Worm (Caenorhabditis elegans): Measurements from ENCODE around the gene pcdr-1.

- TF ChIP-seq nhr-25 (tag; optimal IDR thresholded peaks at IDR 0.05), result no peak
- TF ChIP-seq nhr-11 (tag; optimal IDR thresholded peaks at IDR 0.05), result no peak
- TF ChIP-seq elt-3 (tag; optimal IDR thresholded peaks at IDR 0.05), result no peak
- TF ChIP-seq R02D3.7 (tag; optimal IDR thresholded peaks at IDR 0.05), result no peak
Measured at ce11 chrX:15647276-15647675, 19.3 kb upstream of the pcdr-1 start, which contains the start of gene F59D12.5.

Measured in whole organism, L3 larva.